Worm (Caenorhabditis elegans) whole organism, L4 larva: ENCODE measurements around the gene B0563.8.

Experiments
- lin-15B ChIP-seq: fragments of 150-350 bp; sonication (generic microtip); optimal IDR thresholded peaks from 3 replicates; lab custom pipeline; 2014; ENCODE audit warnings: missing biosample characterization, missing genetic modification characterization
- nhr-77 ChIP-seq: fragments of 150-350 bp; optimal IDR thresholded peaks from 2 replicates; lab custom pipeline; 2014; ENCODE audit warnings: missing biosample characterization, missing genetic modification characterization
- sdz-12 ChIP-seq: fragments of 200-800 bp; sonication (Bioruptor generic); optimal IDR thresholded peaks from 2 replicates; lab custom pipeline; 2018; ENCODE audit warnings: mild to moderate bottlenecking, missing genetic modification characterization, missing compliant biosample characterization
- zag-1 ChIP-seq: fragments of 150-350 bp; optimal IDR thresholded peaks from 2 replicates; lab custom pipeline; 2014; ENCODE audit warnings: missing biosample characterization, missing genetic modification characterization

ce11 chrX:9204986-9205385 is 30.7 kb upstream of the B0563.8 start:
- TF ChIP-seq nhr-77 (tag; lab: Kevin White, UChicago) (no peak), zag-1 (tag; lab: Kevin White, UChicago) (no peak), sdz-12 (GFP tag; lab: Kevin White, UChicago) (no peak), lin-15B (tag; lab: Kevin White, UChicago) (no peak)
